Worm (Caenorhabditis elegans): ENCODE data around the gene mex-1.

DNA sequence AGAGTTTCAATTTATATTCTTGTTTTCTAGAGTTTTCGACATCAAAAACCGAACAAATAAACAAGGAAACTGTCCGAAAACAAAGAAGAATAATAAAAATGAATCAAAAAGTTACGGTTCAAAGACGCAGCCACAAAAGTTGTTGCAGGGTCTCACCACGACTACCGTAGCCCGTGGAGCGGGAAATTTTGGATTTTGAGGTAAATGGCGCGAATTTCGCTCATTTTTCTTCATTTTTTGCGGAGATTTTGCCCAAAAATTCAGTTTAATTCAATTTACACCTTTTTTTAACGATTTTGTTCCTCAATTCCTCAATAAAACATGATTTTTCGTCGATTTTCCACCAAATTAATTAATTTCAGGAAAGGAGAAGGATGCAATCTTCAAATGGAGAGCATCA, at the start of gene mex-1:
- TF ChIP-seq ztf-23 (GFP tag; IDR thresholded peaks at IDR 0.05) (no peak), T22C8.4 (GFP tag; IDR thresholded peaks at IDR 0.05) (no peak), med-1 (GFP tag; optimal IDR thresholded peaks at IDR 0.05; ENCODE audit: insufficient read depth) (no peak), ztf-29 (GFP tag; IDR thresholded peaks at IDR 0.05) (no peak), klf-2 (GFP tag; conservative IDR thresholded peaks at IDR 0.05) (no peak), flt-1 (GFP tag; IDR thresholded peaks at IDR 0.05) (no peak), cog-1 (tag; optimal IDR thresholded peaks at IDR 0.05) (no peak)
